Fruit fly (Drosophila melanogaster) whole organism, prepupa: Measurements from ENCODE around the gene CG2841.

Experiments
- Blimp-1 ChIP-seq: fragments of 200-800 bp; sonication (Bioruptor generic); optimal IDR thresholded peaks from 3 replicates; lab custom pipeline; 2017; ENCODE audit warnings: missing biosample characterization, missing genetic modification characterization, mild to moderate bottlenecking, moderate library complexity, missing genetic modification reagents
- CG10631 ChIP-seq: fragments of 200-800 bp; sonication (Bioruptor generic); optimal IDR thresholded peaks from 2 replicates; lab custom pipeline; 2016; ENCODE audit warnings: missing biosample characterization, missing genetic modification characterization
- CG10669 ChIP-seq: fragments of 200-800 bp; sonication (Bioruptor generic); optimal IDR thresholded peaks from 3 replicates; lab custom pipeline; 2018; ENCODE audit warnings: missing biosample characterization, mild to moderate bottlenecking, missing genetic modification characterization, moderate library complexity
- CG11294 ChIP-seq: fragments of 200-800 bp; sonication (Bioruptor generic); IDR thresholded peaks from 2 replicates; pipeline ENCODE4 v1.3.6; 2022; ENCODE audit warnings: missing biosample characterization, missing genetic modification characterization
- CG11762 ChIP-seq: fragments of 200-800 bp; sonication (Bioruptor generic); optimal IDR thresholded peaks from 3 replicates; lab custom pipeline; 2016; ENCODE audit warnings: missing biosample characterization, missing genetic modification characterization; ENCODE audit not compliant: insufficient read depth
- CG15336 ChIP-seq: fragments of 200-800 bp; sonication (Bioruptor generic); IDR thresholded peaks from 2 replicates; pipeline ENCODE4 v1.3.6; 2022; ENCODE audit warnings: missing biosample characterization, missing genetic modification characterization
- CG1621 ChIP-seq: fragments of 200-800 bp; sonication (Bioruptor generic); optimal IDR thresholded peaks from 3 replicates; lab custom pipeline; 2018; ENCODE audit warnings: missing biosample characterization, mild to moderate bottlenecking, missing genetic modification characterization
- CG16779 ChIP-seq: fragments of 200-800 bp; sonication (Bioruptor generic); optimal IDR thresholded peaks from 3 replicates; lab custom pipeline; 2017; ENCODE audit warnings: missing biosample characterization, mild to moderate bottlenecking, missing genetic modification characterization
- CG3032 ChIP-seq: fragments of 200-800 bp; optimal IDR thresholded peaks from 2 replicates; lab custom pipeline; 2019; ENCODE audit warnings: missing biosample characterization, mild to moderate bottlenecking, missing genetic modification characterization, moderate library complexity
- CG31627 ChIP-seq: fragments of 200-800 bp; sonication (Bioruptor generic); optimal IDR thresholded peaks from 3 replicates; lab custom pipeline; 2016; ENCODE audit warnings: missing biosample characterization, missing genetic modification characterization
- CG32006 ChIP-seq: fragments of 200-800 bp; sonication (Bioruptor generic); optimal IDR thresholded peaks from 3 replicates; lab custom pipeline; 2017; ENCODE audit warnings: missing biosample characterization, mild to moderate bottlenecking, missing genetic modification characterization
- CG34406 ChIP-seq: fragments of 200-800 bp; sonication (Bioruptor generic); optimal IDR thresholded peaks from 3 replicates; lab custom pipeline; 2016; ENCODE audit warnings: missing biosample characterization, missing genetic modification characterization
- CG3919 ChIP-seq: fragments of 200-800 bp; sonication (Bioruptor generic); optimal IDR thresholded peaks from 3 replicates; lab custom pipeline; 2016; ENCODE audit warnings: missing biosample characterization, missing genetic modification characterization
- CG6163 ChIP-seq: fragments of 200-800 bp; sonication (Bioruptor generic); IDR thresholded peaks from 3 replicates; pipeline ENCODE4 v1.3.6; 2022; ENCODE audit warnings: missing biosample characterization, missing genetic modification characterization
- CG6276 ChIP-seq: fragments of 200-800 bp; sonication (Bioruptor generic); optimal IDR thresholded peaks from 2 replicates; lab custom pipeline; 2017; ENCODE audit warnings: missing biosample characterization, mild to moderate bottlenecking, missing genetic modification characterization
- CG6792 ChIP-seq: fragments of 200-800 bp; sonication (Bioruptor generic); optimal IDR thresholded peaks from 3 replicates; lab custom pipeline; 2016; ENCODE audit warnings: missing biosample characterization, missing genetic modification characterization
- CG6808 ChIP-seq: fragments of 200-800 bp; sonication (Bioruptor generic); optimal IDR thresholded peaks from 3 replicates; lab custom pipeline; 2017; ENCODE audit warnings: missing biosample characterization, missing genetic modification characterization, mild to moderate bottlenecking, moderate library complexity, missing genetic modification reagents
- CG6854 ChIP-seq: fragments of 200-800 bp; sonication (Bioruptor generic); optimal IDR thresholded peaks from 2 replicates; lab custom pipeline; 2017; ENCODE audit warnings: missing biosample characterization, mild to moderate bottlenecking, missing genetic modification characterization
- CG7368 ChIP-seq: fragments of 200-800 bp; sonication (Bioruptor generic); optimal IDR thresholded peaks from 3 replicates; lab custom pipeline; 2016; ENCODE audit warnings: missing biosample characterization, missing genetic modification characterization
- CG8319 ChIP-seq: fragments of 200-800 bp; sonication (Bioruptor generic); optimal IDR thresholded peaks from 3 replicates; lab custom pipeline; 2016; ENCODE audit warnings: missing biosample characterization, missing genetic modification characterization
- CG8632 ChIP-seq: fragments of 200-800 bp; sonication (Bioruptor generic); optimal IDR thresholded peaks from 3 replicates; lab custom pipeline; 2016; ENCODE audit warnings: missing biosample characterization, missing genetic modification characterization
- CG9139 ChIP-seq: fragments of 200-800 bp; sonication (Bioruptor generic); optimal IDR thresholded peaks from 3 replicates; lab custom pipeline; 2017; ENCODE audit warnings: missing biosample characterization, mild to moderate bottlenecking, missing genetic modification characterization
- Eip75B ChIP-seq: fragments of 200-800 bp; sonication (Bioruptor generic); optimal IDR thresholded peaks from 3 replicates; lab custom pipeline; 2016; ENCODE audit warnings: missing biosample characterization, missing genetic modification characterization
- Eip78C ChIP-seq: fragments of 200-800 bp; sonication (Bioruptor generic); peaks from one replicate; lab custom pipeline; 2016; ENCODE audit warnings: missing biosample characterization, missing genetic modification characterization
- Eip93F ChIP-seq: fragments of 200-800 bp; sonication (Bioruptor generic); optimal IDR thresholded peaks from 2 replicates; lab custom pipeline; 2016; ENCODE audit warnings: missing biosample characterization, mild to moderate bottlenecking, missing genetic modification characterization
- Ets21C ChIP-seq: fragments of 200-800 bp; sonication (Bioruptor generic); optimal IDR thresholded peaks from 3 replicates; lab custom pipeline; 2016; ENCODE audit warnings: missing biosample characterization, missing genetic modification characterization
- Ets96B ChIP-seq: fragments of 200-800 bp; optimal IDR thresholded peaks from 2 replicates; lab custom pipeline; 2019; ENCODE audit warnings: missing biosample characterization, mild to moderate bottlenecking, missing genetic modification characterization, moderate library complexity
- Gug ChIP-seq: fragments of 200-800 bp; sonication (Bioruptor generic); IDR thresholded peaks from 2 replicates; pipeline ENCODE4 v1.3.6; 2022; ENCODE audit warnings: missing biosample characterization, missing genetic modification characterization
- Hr38 ChIP-seq: sonication (Bioruptor generic); optimal IDR thresholded peaks from 2 replicates; lab custom pipeline; 2016; ENCODE audit warnings: missing biosample characterization, missing genetic modification characterization
- Lpt ChIP-seq: fragments of 200-800 bp; sonication (Bioruptor generic); optimal IDR thresholded peaks from 3 replicates; lab custom pipeline; 2016; ENCODE audit warnings: missing biosample characterization, missing genetic modification characterization
- Met ChIP-seq: fragments of 200-800 bp; sonication (Bioruptor generic); optimal IDR thresholded peaks from 3 replicates; lab custom pipeline; 2016; ENCODE audit warnings: missing biosample characterization, missing genetic modification characterization
- OdsH ChIP-seq: fragments of 200-800 bp; sonication (Bioruptor generic); optimal IDR thresholded peaks from 3 replicates; lab custom pipeline; 2016; ENCODE audit warnings: missing biosample characterization, missing genetic modification characterization
- Smox ChIP-seq: fragments of 200-800 bp; sonication (Bioruptor generic); optimal IDR thresholded peaks from 3 replicates; lab custom pipeline; 2016; ENCODE audit warnings: missing biosample characterization, missing genetic modification characterization
- Sox102F ChIP-seq: fragments of 200-800 bp; sonication (Bioruptor generic); optimal IDR thresholded peaks from 2 replicates; lab custom pipeline; 2016; ENCODE audit warnings: missing biosample characterization, mild to moderate bottlenecking, missing genetic modification characterization
- Sox15 ChIP-seq: fragments of 200-800 bp; sonication (Bioruptor generic); optimal IDR thresholded peaks from 3 replicates; lab custom pipeline; 2016; ENCODE audit warnings: missing biosample characterization, missing genetic modification characterization
- achi ChIP-seq: fragments of 200-800 bp; sonication (Bioruptor generic); optimal IDR thresholded peaks from 3 replicates; lab custom pipeline; 2016; ENCODE audit warnings: missing biosample characterization, missing genetic modification characterization
- acj6 ChIP-seq: fragments of 200-800 bp; sonication (Bioruptor generic); optimal IDR thresholded peaks from 3 replicates; lab custom pipeline; 2016; ENCODE audit warnings: missing biosample characterization, missing genetic modification characterization
- cyc ChIP-seq: fragments of 200-800 bp; sonication (Bioruptor generic); optimal IDR thresholded peaks from 3 replicates; lab custom pipeline; 2016; ENCODE audit warnings: missing biosample characterization, missing genetic modification characterization
- dac ChIP-seq: fragments of 200-800 bp; sonication (Bioruptor generic); optimal IDR thresholded peaks from 2 replicates; lab custom pipeline; 2017; ENCODE audit warnings: missing biosample characterization, mild to moderate bottlenecking, missing genetic modification characterization
- dsx ChIP-seq: fragments of 200-800 bp; optimal IDR thresholded peaks from 3 replicates; lab custom pipeline; 2019; ENCODE audit warnings: missing biosample characterization, mild to moderate bottlenecking, missing genetic modification characterization, moderate library complexity; ENCODE audit not compliant: poor library complexity, severe bottlenecking
- eg ChIP-seq: fragments of 200-800 bp; sonication (Bioruptor generic); IDR thresholded peaks from 3 replicates; pipeline ENCODE4 v1.3.6; 2022; ENCODE audit warnings: missing biosample characterization, missing genetic modification characterization
- fd59A ChIP-seq: fragments of 200-800 bp; sonication (Bioruptor generic); optimal IDR thresholded peaks from 2 replicates; lab custom pipeline; 2017; ENCODE audit warnings: missing biosample characterization, mild to moderate bottlenecking, missing genetic modification characterization, missing genetic modification reagents
- fd85E ChIP-seq: fragments of 200-800 bp; sonication (Bioruptor generic); optimal IDR thresholded peaks from 3 replicates; lab custom pipeline; 2016; ENCODE audit warnings: missing biosample characterization, missing genetic modification characterization
- net ChIP-seq: fragments of 200-800 bp; sonication (Bioruptor generic); optimal IDR thresholded peaks from 3 replicates; lab custom pipeline; 2016; ENCODE audit warnings: missing biosample characterization, missing genetic modification characterization
- pdm3 ChIP-seq: fragments of 200-800 bp; sonication (Bioruptor generic); optimal IDR thresholded peaks from 3 replicates; lab custom pipeline; 2016; ENCODE audit warnings: missing biosample characterization, missing genetic modification characterization
- salr ChIP-seq, 2 experiments: fragments of 200-800 bp; sonication (Bioruptor generic); optimal IDR thresholded peaks; 3 replicates each; lab custom pipeline; 2016 to 2018; ENCODE audit warnings: missing biosample characterization in 2 of 2, missing genetic modification characterization in 2 of 2, mild to moderate bottlenecking in 1 of 2
- spab ChIP-seq: fragments of 200-800 bp; sonication (Bioruptor generic); optimal IDR thresholded peaks from 2 replicates; lab custom pipeline; 2017; ENCODE audit warnings: missing biosample characterization, mild to moderate bottlenecking, missing genetic modification characterization, missing genetic modification reagents
- ss ChIP-seq, 2 experiments: fragments of 200-800 bp; sonication (Bioruptor generic); optimal IDR thresholded peaks; 2 replicates in 1 of 2; 3 replicates in 1 of 2; lab custom pipeline; 2017 to 2018; ENCODE audit warnings: mild to moderate bottlenecking in 2 of 2, missing biosample characterization in 2 of 2, missing genetic modification characterization in 2 of 2, moderate library complexity in 1 of 2
- topi ChIP-seq: fragments of 200-800 bp; sonication (Bioruptor generic); optimal IDR thresholded peaks from 3 replicates; lab custom pipeline; 2016; ENCODE audit warnings: missing biosample characterization, missing genetic modification characterization
- vri ChIP-seq: fragments of 200-800 bp; sonication (Bioruptor generic); optimal IDR thresholded peaks from 3 replicates; lab custom pipeline; 2016; ENCODE audit warnings: missing biosample characterization, mild to moderate bottlenecking, missing genetic modification characterization

CG2841 gene

DNA sequence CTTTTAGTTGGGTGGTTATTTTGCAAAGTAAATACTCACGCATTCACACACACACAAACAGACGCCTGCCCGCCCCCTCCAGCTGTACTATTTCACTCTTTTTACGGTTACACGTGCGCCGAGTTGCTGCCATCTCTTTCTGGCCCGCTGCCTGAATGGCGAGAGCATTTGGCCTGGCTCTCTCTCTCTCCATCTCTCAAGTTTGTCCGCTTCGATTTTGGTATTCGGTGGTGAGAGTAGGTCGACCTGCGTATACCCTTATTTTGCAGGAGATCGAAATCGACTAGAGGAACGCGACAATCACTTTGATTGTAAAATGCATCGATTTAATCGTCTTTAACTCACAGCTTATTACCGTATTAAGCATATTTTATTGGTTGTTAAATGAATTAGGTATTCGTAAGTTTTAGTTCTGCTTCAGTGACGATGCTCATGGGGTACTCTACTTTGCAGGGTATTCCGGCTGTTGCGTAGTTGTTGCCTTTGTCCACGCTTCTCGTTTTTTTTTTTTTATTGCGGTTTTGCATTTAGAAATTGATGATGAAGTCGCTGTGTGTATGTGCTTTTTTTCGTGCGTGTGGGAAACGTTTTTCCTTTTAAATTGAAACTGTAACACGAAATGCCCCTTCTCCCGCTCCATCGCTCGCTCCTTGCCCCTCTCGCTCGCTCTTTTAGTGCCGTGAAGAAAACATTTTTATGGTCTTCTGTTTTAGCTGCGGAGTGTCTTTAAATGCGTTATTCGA is 62.2 kb downstream of the CG2841 start:
- TF ChIP-seq CG10631 (GFP tag; lab: Kevin White, UChicago) (peak; percentile 83), cyc (GFP tag; lab: Kevin White, UChicago) (peak; percentile 81), CG6163 (GFP tag; lab: Robert Waterston, UW) (peak; percentile 85), achi (GFP tag; lab: Kevin White, UChicago) (peak; percentile 83), Blimp-1 (GFP tag; lab: Kevin White, UChicago) (peak; percentile 65), CG3919 (GFP tag; lab: Kevin White, UChicago) (peak; percentile 81), Lpt (GFP tag; lab: Kevin White, UChicago) (peak; percentile 85), Smox (GFP tag; lab: Kevin White, UChicago) (peak; percentile 79), Met (GFP tag; lab: Kevin White, UChicago) (peak; percentile 92), CG6792 (GFP tag; lab: Kevin White, UChicago) (peak; percentile 82), Ets96B (peak; percentile 72), ss (GFP tag; optimal IDR thresholded peaks at IDR 0.05; lab: Kevin White, UChicago) (peak; percentile 80 to 83), Hr38 (no peak), Eip75B (GFP tag; lab: Kevin White, UChicago) (peak; percentile 87), salr (GFP tag; optimal IDR thresholded peaks at IDR 0.05; lab: Kevin White, UChicago) (peak; percentile 48 to 70), acj6 (GFP tag; lab: Kevin White, UChicago) (peak; percentile 82), CG15336 (GFP tag; lab: Robert Waterston, UW) (peak; percentile 87), Sox102F (peak; percentile 87), CG11294 (GFP tag; lab: Robert Waterston, UW) (peak; percentile 43; the same call in 1 of the 2 replicates), CG1621 (tag; lab: Kevin White, UChicago) (peak; percentile 76), CG6808 (peak; percentile 82), CG8319 (GFP tag; lab: Kevin White, UChicago) (peak; percentile 67), CG32006 (GFP tag; lab: Kevin White, UChicago) (peak; percentile 88), net (peak; percentile 77), Eip93F (GFP tag; lab: Kevin White, UChicago) (peak; percentile 54), CG9139 (GFP tag; lab: Kevin White, UChicago) (peak; percentile 79), CG34406 (peak; percentile 83), CG11762 (GFP tag; lab: Kevin White, UChicago) (peak; percentile 72), CG6854 (GFP tag; lab: Kevin White, UChicago) (peak; percentile 68), dsx (peak; percentile 68), fd59A (peak; percentile 79), fd85E (GFP tag; lab: Kevin White, UChicago) (peak; percentile 28), CG7368 (GFP tag; lab: Kevin White, UChicago) (peak; percentile 74), pdm3 (peak; percentile 89), eg (GFP tag; lab: Robert Waterston, UW) (peak; percentile 66), CG31627 (GFP tag; lab: Kevin White, UChicago) (peak; percentile 87), dac (GFP tag; lab: Kevin White, UChicago) (peak; percentile 64), CG10669 (GFP tag; lab: Kevin White, UChicago) (peak; percentile 81), topi (GFP tag; lab: Kevin White, UChicago) (peak; percentile 92), CG3032 (tag; lab: Kevin White, UChicago) (peak; percentile 71), CG16779 (peak; percentile 72), CG8632 (GFP tag; lab: Kevin White, UChicago) (peak; percentile 81), OdsH (peak; percentile 79), Ets21C (GFP tag; lab: Kevin White, UChicago) (peak; percentile 82), vri (GFP tag; lab: Kevin White, UChicago) (peak; percentile 88), CG6276 (GFP tag; lab: Kevin White, UChicago) (peak; percentile 84), Eip78C (peak; percentile 96), Gug (peak; percentile 64), spab (GFP tag; lab: Kevin White, UChicago) (peak; percentile 63), Sox15 (GFP tag; lab: Kevin White, UChicago) (peak; percentile 75)
